Fruit fly (Drosophila melanogaster) whole organism, embryonic: ENCODE measurements around the gene BBIP1.

ENCODE experiments used
- C15 ChIP-seq: fragments of 200-800 bp; sonication (Bioruptor generic); IDR thresholded peaks from 3 replicates; pipeline ENCODE4 v1.3.6; 2022; ENCODE audit warnings: missing biosample characterization, missing genetic modification characterization
- CG10321 ChIP-seq: fragments of 200-800 bp; sonication (Bioruptor generic); IDR thresholded peaks from 2 replicates; pipeline ENCODE4 v1.3.6; 2022; ENCODE audit warnings: missing biosample characterization, missing genetic modification characterization
- CG10462 ChIP-seq: fragments of 200-800 bp; sonication (Bioruptor generic); optimal IDR thresholded peaks from 2 replicates; lab custom pipeline; 2016; ENCODE audit warnings: missing biosample characterization, missing genetic modification characterization
- CG13424 ChIP-seq: fragments of 200-800 bp; sonication (Bioruptor generic); optimal IDR thresholded peaks from 2 replicates; lab custom pipeline; 2019; ENCODE audit warnings: missing biosample characterization, mild to moderate bottlenecking, missing genetic modification characterization, moderate library complexity
- CG15601 ChIP-seq: fragments of 200-800 bp; sonication (Bioruptor generic); optimal IDR thresholded peaks from 3 replicates; lab custom pipeline; 2019; ENCODE audit warnings: missing biosample characterization, mild to moderate bottlenecking, missing genetic modification characterization, moderate library complexity
- CG16815 ChIP-seq: fragments of 200-800 bp; sonication (Bioruptor generic); optimal IDR thresholded peaks from 3 replicates; lab custom pipeline; 2017; ENCODE audit warnings: missing biosample characterization, mild to moderate bottlenecking, missing genetic modification characterization
- CG1832 ChIP-seq: fragments of 200-800 bp; sonication (Bioruptor generic); optimal IDR thresholded peaks from 2 replicates; lab custom pipeline; 2017; ENCODE audit warnings: missing biosample characterization, mild to moderate bottlenecking, missing genetic modification characterization, inconsistent platforms
- CG2199 ChIP-seq: fragments of 200-800 bp; sonication (Bioruptor generic); IDR thresholded peaks from 3 replicates; pipeline ENCODE4 v1.3.6; 2022; ENCODE audit warnings: missing biosample characterization, missing genetic modification characterization
- CG3407 ChIP-seq: fragments of 200-800 bp; sonication (Bioruptor generic); optimal IDR thresholded peaks from 2 replicates; lab custom pipeline; 2018; ENCODE audit warnings: missing biosample characterization, mild to moderate bottlenecking, missing genetic modification characterization
- CG42726 ChIP-seq: fragments of 200-800 bp; sonication (Bioruptor generic); IDR thresholded peaks from 2 replicates; pipeline ENCODE4 v1.3.6; 2022; ENCODE audit warnings: missing biosample characterization, missing genetic modification characterization; ENCODE audit not compliant: partially characterized antibody
- CG5180 ChIP-seq: fragments of 200-800 bp; sonication (Bioruptor generic); optimal IDR thresholded peaks from 3 replicates; lab custom pipeline; 2017; ENCODE audit warnings: missing biosample characterization, missing genetic modification characterization, mild to moderate bottlenecking, moderate library complexity, missing genetic modification reagents
- CG6765 ChIP-seq: fragments of 200-800 bp; sonication (Bioruptor generic); optimal IDR thresholded peaks from 3 replicates; lab custom pipeline; 2017; ENCODE audit warnings: missing biosample characterization, mild to moderate bottlenecking, missing genetic modification characterization
- CG7839 ChIP-seq: fragments of 200-800 bp; sonication (Bioruptor generic); optimal IDR thresholded peaks from 3 replicates; lab custom pipeline; 2018; ENCODE audit warnings: missing biosample characterization, mild to moderate bottlenecking, missing genetic modification characterization, moderate library complexity
- CG8089 ChIP-seq: fragments of 200-800 bp; sonication (Bioruptor generic); optimal IDR thresholded peaks from 3 replicates; lab custom pipeline; 2016; ENCODE audit warnings: missing biosample characterization, missing genetic modification characterization
- Chrac-16 ChIP-seq: fragments of 200-800 bp; sonication (Bioruptor generic); optimal IDR thresholded peaks from 3 replicates; lab custom pipeline; 2016; ENCODE audit warnings: missing biosample characterization, missing genetic modification characterization
- Eip74EF ChIP-seq, 2 experiments: fragments of 200-800 bp in 1 of 2; fragments of >200 bp in 1 of 2; sonication (Bioruptor generic) in 1 of 2; optimal IDR thresholded peaks; 2 replicates each; lab custom pipeline; 2017 to 2019; ENCODE audit warnings: missing biosample characterization in 2 of 2, missing genetic modification characterization in 2 of 2, mild to moderate bottlenecking in 1 of 2, moderate library complexity in 1 of 2
- Lim3 ChIP-seq: fragments of 200-800 bp; sonication (Bioruptor generic); IDR thresholded peaks from 2 replicates; pipeline ENCODE4 v1.3.6; 2022; ENCODE audit warnings: missing biosample characterization, missing genetic modification characterization
- MTF-1 ChIP-seq: fragments of 200-800 bp; sonication (Bioruptor generic); optimal IDR thresholded peaks from 2 replicates; lab custom pipeline; 2018; ENCODE audit warnings: missing biosample characterization, mild to moderate bottlenecking, missing genetic modification characterization, borderline replicate concordance
- NC2β ChIP-seq: fragments of 200-800 bp; sonication (Bioruptor generic); optimal IDR thresholded peaks from 2 replicates; lab custom pipeline; 2016; ENCODE audit warnings: missing biosample characterization, missing genetic modification characterization
- NK7.1 ChIP-seq: fragments of 200-800 bp; sonication (Bioruptor generic); optimal IDR thresholded peaks from 3 replicates; lab custom pipeline; 2016; ENCODE audit warnings: missing biosample characterization, missing genetic modification characterization
- NfI ChIP-seq: fragments of 200-800 bp; sonication (Bioruptor generic); optimal IDR thresholded peaks from 3 replicates; lab custom pipeline; 2018; ENCODE audit warnings: missing biosample characterization, mild to moderate bottlenecking, missing genetic modification characterization, moderate library complexity
- Oli ChIP-seq: fragments of 200-800 bp; sonication (Bioruptor generic); optimal IDR thresholded peaks from 2 replicates; lab custom pipeline; 2018; ENCODE audit warnings: missing biosample characterization, mild to moderate bottlenecking, missing genetic modification characterization, moderate library complexity
- Sin3A ChIP-seq: fragments of >200 bp; optimal IDR thresholded peaks from 2 replicates; lab custom pipeline; 2018
- bbx ChIP-seq: fragments of 200-800 bp; sonication (Bioruptor generic); IDR thresholded peaks from 2 replicates; pipeline ENCODE4 v1.3.6; 2022; ENCODE audit warnings: missing biosample characterization, missing genetic modification characterization; ENCODE audit not compliant: partially characterized antibody
- cg ChIP-seq: fragments of 200-800 bp; sonication (Bioruptor generic); optimal IDR thresholded peaks from 3 replicates; lab custom pipeline; 2019; ENCODE audit warnings: missing biosample characterization, mild to moderate bottlenecking, missing genetic modification characterization, moderate library complexity
- ci ChIP-seq: fragments of 200-800 bp; sonication (Bioruptor generic); IDR thresholded peaks from 3 replicates; pipeline ENCODE4 v1.3.6; 2022; ENCODE audit warnings: missing biosample characterization, missing genetic modification characterization
- fd64A ChIP-seq: fragments of 200-800 bp; sonication (Bioruptor generic); optimal IDR thresholded peaks from 3 replicates; lab custom pipeline; 2018; ENCODE audit warnings: missing biosample characterization, mild to moderate bottlenecking, missing genetic modification characterization
- ftz-f1 ChIP-seq: fragments of 200-800 bp; sonication (Bioruptor generic); optimal IDR thresholded peaks from 2 replicates; lab custom pipeline; 2016; ENCODE audit warnings: missing biosample characterization, missing genetic modification characterization
- fu2 ChIP-seq: fragments of 200-800 bp; sonication (Bioruptor generic); optimal IDR thresholded peaks from 2 replicates; lab custom pipeline; 2016; ENCODE audit warnings: missing biosample characterization, missing genetic modification characterization
- gcm ChIP-seq: fragments of 200-800 bp; sonication (Bioruptor generic); optimal IDR thresholded peaks from 2 replicates; lab custom pipeline; 2019; ENCODE audit warnings: missing biosample characterization, mild to moderate bottlenecking, missing genetic modification characterization, moderate library complexity
- gro ChIP-seq: fragments of 200-800 bp; sonication (Bioruptor generic); optimal IDR thresholded peaks from 2 replicates; lab custom pipeline; 2016; ENCODE audit warnings: missing biosample characterization, missing genetic modification characterization
- ham ChIP-seq: fragments of 200-800 bp; sonication (Bioruptor generic); IDR thresholded peaks from 2 replicates; pipeline ENCODE4 v1.3.6; 2022; ENCODE audit warnings: missing biosample characterization, missing genetic modification characterization
- insv ChIP-seq, 2 experiments: fragments of 200-800 bp; sonication (Bioruptor generic); optimal IDR thresholded peaks; 3 replicates each; lab custom pipeline; 2016 to 2018; ENCODE audit warnings: missing biosample characterization in 2 of 2, missing genetic modification characterization in 2 of 2
- kay ChIP-seq: fragments of 200-800 bp; sonication (Bioruptor generic); optimal IDR thresholded peaks from 2 replicates; lab custom pipeline; 2016; ENCODE audit warnings: missing biosample characterization, missing genetic modification characterization
- lola ChIP-seq, 3 experiments: fragments of >200 bp in 2 of 3; fragments of 200-800 bp in 1 of 3; sonication (Bioruptor generic) in 1 of 3; optimal IDR thresholded peaks; 2 replicates each; lab custom pipeline; 2017 to 2019; ENCODE audit warnings: missing biosample characterization in 3 of 3, missing genetic modification characterization in 3 of 3, mild to moderate bottlenecking in 1 of 3, moderate library complexity in 1 of 3
- nerfin-1 ChIP-seq: fragments of 200-800 bp; sonication (Bioruptor generic); optimal IDR thresholded peaks from 3 replicates; lab custom pipeline; 2019; ENCODE audit warnings: missing biosample characterization, mild to moderate bottlenecking, missing genetic modification characterization, moderate library complexity
- oc ChIP-seq: fragments of 200-800 bp; sonication (Bioruptor generic); optimal IDR thresholded peaks from 2 replicates; lab custom pipeline; 2018; ENCODE audit warnings: missing biosample characterization, mild to moderate bottlenecking, missing genetic modification characterization, moderate library complexity
- pfk ChIP-seq: fragments of 200-800 bp; sonication (Bioruptor generic); optimal IDR thresholded peaks from 2 replicates; lab custom pipeline; 2018; ENCODE audit warnings: missing biosample characterization, mild to moderate bottlenecking, missing genetic modification characterization, moderate library complexity
- pros ChIP-seq: fragments of 200-800 bp; sonication (Bioruptor generic); optimal IDR thresholded peaks from 3 replicates; lab custom pipeline; 2019; ENCODE audit warnings: missing biosample characterization, mild to moderate bottlenecking, missing genetic modification characterization, moderate library complexity
- ranshi ChIP-seq: fragments of 200-800 bp; sonication (Bioruptor generic); IDR thresholded peaks from 2 replicates; pipeline ENCODE4 v1.3.6; 2022; ENCODE audit warnings: missing biosample characterization, missing genetic modification characterization
- sens-2 ChIP-seq: fragments of 200-800 bp; sonication (Bioruptor generic); IDR thresholded peaks from 2 replicates; pipeline ENCODE4 v1.3.6; 2022; ENCODE audit warnings: missing biosample characterization, missing genetic modification characterization
- shn ChIP-seq: fragments of 200-800 bp; sonication (Bioruptor generic); optimal IDR thresholded peaks from 3 replicates; lab custom pipeline; 2016; ENCODE audit warnings: missing biosample characterization, missing genetic modification characterization
- so ChIP-seq: fragments of 200-800 bp; sonication (Bioruptor generic); IDR thresholded peaks from 3 replicates; pipeline ENCODE4 v1.3.6; 2022; ENCODE audit warnings: missing biosample characterization, missing genetic modification characterization
- sqz ChIP-seq: fragments of 200-800 bp; sonication (Bioruptor generic); optimal IDR thresholded peaks from 3 replicates; lab custom pipeline; 2018; ENCODE audit warnings: missing biosample characterization, mild to moderate bottlenecking, missing genetic modification characterization
- stc ChIP-seq: fragments of 200-800 bp; sonication (Bioruptor generic); IDR thresholded peaks from 2 replicates; pipeline ENCODE4 v1.3.6; 2022; ENCODE audit warnings: missing biosample characterization, missing genetic modification characterization
- tin ChIP-seq: fragments of 200-800 bp; sonication (Bioruptor generic); optimal IDR thresholded peaks from 3 replicates; lab custom pipeline; 2016; ENCODE audit warnings: missing biosample characterization, missing genetic modification characterization
- unpg ChIP-seq: fragments of 200-800 bp; sonication (Bioruptor generic); optimal IDR thresholded peaks from 3 replicates; lab custom pipeline; 2018; ENCODE audit warnings: missing biosample characterization, mild to moderate bottlenecking, missing genetic modification characterization, moderate library complexity
- vnd ChIP-seq: fragments of 200-800 bp; sonication (Bioruptor generic); IDR thresholded peaks from 3 replicates; pipeline ENCODE4 v1.3.6; 2022; ENCODE audit warnings: missing biosample characterization, missing genetic modification characterization; ENCODE audit not compliant: partially characterized antibody
- zen2 ChIP-seq: fragments of 200-800 bp; sonication (Bioruptor generic); IDR thresholded peaks from 3 replicates; pipeline ENCODE4 v1.3.6; 2022; ENCODE audit warnings: missing biosample characterization, missing genetic modification characterization; ENCODE audit not compliant: partially characterized antibody

The BBIP1 gene

dm6 chr3R:9428189-9428699, 24.1 kb downstream of the BBIP1 start (continued):
- TF ChIP-seq Lim3 (no peak), bbx (GFP tag; lab: Robert Waterston, UW) (0 out of 2 replicates have a peak, but pooled peaks have one; percentile 11), CG3407 (GFP tag; lab: Kevin White, UChicago) (peak; percentile 35), ci (peak; percentile 81), pros (GFP tag; lab: Kevin White, UChicago) (peak; percentile 65), ftz-f1 (peak; percentile 32), sqz (GFP tag; lab: Kevin White, UChicago) (peak; percentile 76), CG10462 (GFP tag; lab: Kevin White, UChicago) (no peak), MTF-1 (GFP tag; lab: Kevin White, UChicago) (peak; percentile 25), NfI (GFP tag; lab: Kevin White, UChicago) (no peak), ranshi (GFP tag; lab: Robert Waterston, UW) (peak; percentile 31; the same call in 1 of the 2 replicates), unpg (peak; percentile 21), cg (peak; percentile 86), C15 (GFP tag; lab: Robert Waterston, UW) (no peak), oc (tag; lab: Kevin White, UChicago) (peak; percentile 37), pfk (peak; percentile 66), shn (GFP tag; lab: Kevin White, UChicago) (no peak), lola (GFP tag; optimal IDR thresholded peaks at IDR 0.05; lab: Kevin White, UChicago) (no peak), Eip74EF (GFP tag; optimal IDR thresholded peaks at IDR 0.05; lab: Kevin White, UChicago) (peak in 1 of 2 experiments; percentile 57), CG10321 (GFP tag; lab: Robert Waterston, UW) (0 out of 2 replicates have a peak, but pooled peaks have one; percentile 15), fd64A (peak; percentile 79), ham (GFP tag; lab: Robert Waterston, UW) (no peak), Sin3A (lab: Kevin White, UChicago) (no peak), CG8089 (GFP tag; lab: Kevin White, UChicago) (peak; percentile 4), CG6765 (peak; percentile 74), Chrac-16 (GFP tag; lab: Kevin White, UChicago) (no peak), zen2 (GFP tag; lab: Robert Waterston, UW) (peak; percentile 47), sens-2 (GFP tag; lab: Robert Waterston, UW) (no peak), CG1832 (GFP tag; lab: Kevin White, UChicago) (peak; percentile 70), CG15601 (peak; percentile 24), CG5180 (peak; percentile 6), kay (no peak), stc (GFP tag; lab: Robert Waterston, UW) (peak; percentile 46), fu2 (GFP tag; lab: Kevin White, UChicago) (no peak), gro (peak; percentile 79), nerfin-1 (peak; percentile 49), insv (GFP tag; optimal IDR thresholded peaks at IDR 0.05; lab: Kevin White, UChicago) (peak in 1 of 2 experiments; percentile 86), NC2β (GFP tag; lab: Kevin White, UChicago) (no peak), gcm (GFP tag; lab: Kevin White, UChicago) (peak; percentile 46), CG16815 (GFP tag; lab: Kevin White, UChicago) (no peak), CG42726 (GFP tag; lab: Robert Waterston, UW) (no peak), CG7839 (tag; lab: Kevin White, UChicago) (peak; percentile 3), CG2199 (GFP tag; lab: Robert Waterston, UW) (peak; percentile 25; the same call in 1 of the 3 replicates), vnd (0 out of 3 replicates have a peak, but pooled peaks have one; percentile 33), tin (peak; percentile 9), NK7.1 (GFP tag; lab: Kevin White, UChicago) (no peak), so (GFP tag; lab: Robert Waterston, UW) (peak; percentile 61; the same call in 1 of the 3 replicates), Oli (tag; lab: Kevin White, UChicago) (no peak), CG13424 (tag; lab: Kevin White, UChicago) (peak; percentile 25)
